Worm (Caenorhabditis elegans): Measurements from ENCODE around the gene F45D11.5.
"Not testable (repeated sequence)": the region's sequence is repeated elsewhere in the genome, so short reads cannot be mapped to it uniquely, and the experiment has no call there.

- not testable (repeated sequence) for TF ChIP-seq cog-1 (tag; optimal IDR thresholded peaks at IDR 0.05); T22C8.4 (GFP tag; IDR thresholded peaks at IDR 0.05); med-1 (GFP tag; optimal IDR thresholded peaks at IDR 0.05; ENCODE audit: insufficient read depth); klf-2 (GFP tag; conservative IDR thresholded peaks at IDR 0.05); tab-1 (GFP tag; IDR thresholded peaks at IDR 0.05); ref-1 (GFP tag; conservative IDR thresholded peaks at IDR 0.05)
Measured at ce11 chrII:996112-996511, 5.4 kb upstream of the F45D11.5 start, which contains the start of gene F45D11.11.

Data from whole organism, midembryonic.